Fruit fly (Drosophila melanogaster): ENCODE results near the gene CG13029.

Gene CG13029

dm6 chr3L:16836732-16837131 lies 23.7 kb upstream of the CG13029 start:
- TF ChIP-seq bab1 (GFP tag; optimal IDR thresholded peaks at IDR 0.05) (no peak), kay (GFP tag; ENCODE audit: borderline replicate concordance) (no peak), CG33017 (tag; optimal IDR thresholded peaks at IDR 0.05) (no peak), Clk (GFP tag; optimal IDR thresholded peaks at IDR 0.05) (no peak), cnc (optimal IDR thresholded peaks at IDR 0.05) (no peak), ovo (GFP tag; optimal IDR thresholded peaks at IDR 0.05) (no peak), CG1620 (GFP tag; optimal IDR thresholded peaks at IDR 0.05) (no peak), Mnt (GFP tag; optimal IDR thresholded peaks at IDR 0.05) (no peak), CG7101 (tag; optimal IDR thresholded peaks at IDR 0.05) (no peak)

- TF ChIP-seq cnc (optimal IDR thresholded peaks at IDR 0.05) (no peak), Mnt (GFP tag; optimal IDR thresholded peaks at IDR 0.05) (no peak)
Measured at dm6 chr3L:16840540-16840939, 19.9 kb upstream of the CG13029 start.

DNA sequence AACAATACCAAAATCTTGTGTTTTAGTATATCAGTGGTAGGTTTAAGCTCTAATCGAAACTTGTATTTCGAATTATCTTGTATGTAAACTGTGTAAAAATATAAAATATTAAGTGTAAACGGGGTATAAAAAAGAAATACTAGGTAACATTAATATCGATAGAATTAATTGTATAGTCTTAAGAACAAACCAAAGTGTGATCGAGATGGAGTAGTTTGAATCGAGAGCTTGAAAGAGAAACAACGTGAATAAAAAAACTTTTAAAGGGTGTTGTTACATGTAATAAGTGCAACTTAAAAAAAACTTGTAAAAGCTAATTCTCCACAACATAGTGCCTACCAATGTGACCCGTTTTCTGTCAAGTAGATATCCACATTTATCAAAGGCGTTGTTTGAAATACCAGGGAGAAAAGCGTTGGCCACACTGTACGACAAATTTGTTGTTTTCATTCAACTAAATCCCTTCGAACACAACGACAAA lies 18.3 kb upstream of the CG13029 start, which contains the start of gene TSG101:
TSS of gene TSG101 (plus strand) at position 208 of the 481 bp plus-strand sequence.
- TF ChIP-seq CG33017 (tag; optimal IDR thresholded peaks at IDR 0.05): peak; percentile 8
- no peak for TF ChIP-seq cic (GFP tag; optimal IDR thresholded peaks at IDR 0.05)

dm6 chr3L:16842952-16843351 lies 17.5 kb upstream of the CG13029 start:
- TF ChIP-seq tj (GFP tag; optimal IDR thresholded peaks at IDR 0.05) (no peak), Mnt (GFP tag; optimal IDR thresholded peaks at IDR 0.05) (peak; percentile 25), cic (GFP tag; optimal IDR thresholded peaks at IDR 0.05) (peak; percentile 95), bab1 (GFP tag; optimal IDR thresholded peaks at IDR 0.05) (no peak)

dm6 chr3L:16844920-16845573 lies 15.4 kb upstream of the CG13029 start, which contains the start of the genes kud and Zcchc7:
Gene kud (minus strand): TSS chr3L:16844991.
Gene Zcchc7 (plus strand): TSS chr3L:16845386.
- peak; percentile 34 for TF ChIP-seq cic (GFP tag; optimal IDR thresholded peaks at IDR 0.05)
- TF ChIP-seq CG7045 (GFP tag; optimal IDR thresholded peaks at IDR 0.05): peak; percentile 86
- no peak for TF ChIP-seq toe (GFP tag; optimal IDR thresholded peaks at IDR 0.05)
- TF ChIP-seq cnc (optimal IDR thresholded peaks at IDR 0.05): no peak
- peak; percentile 73 for TF ChIP-seq Clk (GFP tag; optimal IDR thresholded peaks at IDR 0.05)
- peak; percentile 57 for TF ChIP-seq pad (GFP tag; optimal IDR thresholded peaks at IDR 0.05)
- peak; percentile 84 for TF ChIP-seq CG11617 (GFP tag; optimal IDR thresholded peaks at IDR 0.05)
- peak; percentile 55 for TF ChIP-seq tj (GFP tag; optimal IDR thresholded peaks at IDR 0.05)
- peak; percentile 72 for TF ChIP-seq bab1 (GFP tag; optimal IDR thresholded peaks at IDR 0.05)
- peak; percentile 45 for TF ChIP-seq ovo (GFP tag; optimal IDR thresholded peaks at IDR 0.05)
- peak; percentile 82 for TF ChIP-seq CG7101 (tag; optimal IDR thresholded peaks at IDR 0.05)
- TF ChIP-seq Crg-1 (GFP tag; optimal IDR thresholded peaks at IDR 0.05): peak; percentile 67
- TF ChIP-seq kay (GFP tag; ENCODE audit: borderline replicate concordance): no peak
- peak; percentile 84 for TF ChIP-seq CG1620 (GFP tag; optimal IDR thresholded peaks at IDR 0.05)
- TF ChIP-seq Mnt (GFP tag; optimal IDR thresholded peaks at IDR 0.05): peak; percentile 78
- no peak for TF ChIP-seq CG5204 (GFP tag; optimal IDR thresholded peaks at IDR 0.05)
- peak; percentile 80 for TF ChIP-seq CG12768 (GFP tag; optimal IDR thresholded peaks at IDR 0.05)
- TF ChIP-seq Hr96 (GFP tag; optimal IDR thresholded peaks at IDR 0.05): peak; percentile 82
- TF ChIP-seq CG14711 (tag; optimal IDR thresholded peaks at IDR 0.05): peak; percentile 82
- peak; percentile 78 for TF ChIP-seq CG33017 (tag; optimal IDR thresholded peaks at IDR 0.05)

DNA sequence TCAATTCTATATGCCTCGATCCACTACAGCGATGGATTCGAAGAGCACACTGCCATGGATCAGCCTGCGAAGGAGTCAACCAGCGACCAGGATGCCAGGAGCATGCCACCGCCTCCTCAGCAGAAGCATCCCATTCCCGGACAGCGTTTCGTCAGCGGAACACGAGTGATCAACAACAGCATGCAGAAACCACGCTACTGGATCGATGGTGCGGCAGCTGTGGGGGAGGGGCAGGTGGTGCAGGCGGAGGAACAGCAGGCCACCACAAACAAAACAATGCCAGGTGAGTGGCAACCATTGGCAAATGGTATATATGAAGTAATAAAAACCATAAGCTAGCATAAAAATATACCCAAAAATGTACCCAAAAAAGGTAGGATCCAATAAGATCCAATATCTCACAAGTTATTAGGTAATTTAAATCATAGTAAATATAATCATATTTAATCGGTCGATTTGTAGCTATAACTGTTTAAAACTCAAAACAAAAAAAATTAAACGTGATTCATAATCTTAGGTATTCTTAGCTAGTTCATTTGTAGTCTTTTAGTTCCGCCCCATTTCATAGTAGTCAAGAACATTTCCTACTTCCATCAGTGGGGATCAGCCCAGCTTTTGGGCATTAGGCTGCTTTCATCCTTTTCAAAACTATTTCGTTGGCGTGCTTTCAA lies 14.7 kb upstream of the CG13029 start, which contains the start of gene CG32161:
TSS of gene CG32161 (plus strand) at position 621 of the 671 bp plus-strand sequence.
- TF ChIP-seq tj (GFP tag; optimal IDR thresholded peaks at IDR 0.05) (no peak), cnc (optimal IDR thresholded peaks at IDR 0.05) (no peak), Hr96 (GFP tag; optimal IDR thresholded peaks at IDR 0.05) (no peak), CG33017 (tag; optimal IDR thresholded peaks at IDR 0.05) (no peak), CG11617 (GFP tag; optimal IDR thresholded peaks at IDR 0.05) (no peak)

dm6 chr3L:16851566-16851965 lies 8.9 kb upstream of the CG13029 start:
- no peak for TF ChIP-seq CG5204 (GFP tag; optimal IDR thresholded peaks at IDR 0.05)
- no peak for TF ChIP-seq CG7045 (GFP tag; optimal IDR thresholded peaks at IDR 0.05)
- TF ChIP-seq CG12768 (GFP tag; optimal IDR thresholded peaks at IDR 0.05): no peak
- TF ChIP-seq toe (GFP tag; optimal IDR thresholded peaks at IDR 0.05): no peak
- TF ChIP-seq ovo (GFP tag; optimal IDR thresholded peaks at IDR 0.05): no peak
- no peak for TF ChIP-seq cic (GFP tag; optimal IDR thresholded peaks at IDR 0.05)
- TF ChIP-seq Clk (GFP tag; optimal IDR thresholded peaks at IDR 0.05): no peak
- no peak for TF ChIP-seq pad (GFP tag; optimal IDR thresholded peaks at IDR 0.05)
- TF ChIP-seq tj (GFP tag; optimal IDR thresholded peaks at IDR 0.05): no peak
- TF ChIP-seq CG7101 (tag; optimal IDR thresholded peaks at IDR 0.05): no peak
- no peak for TF ChIP-seq CG1620 (GFP tag; optimal IDR thresholded peaks at IDR 0.05)
- no peak for TF ChIP-seq bab1 (GFP tag; optimal IDR thresholded peaks at IDR 0.05)
- TF ChIP-seq Mnt (GFP tag; optimal IDR thresholded peaks at IDR 0.05): no peak
- TF ChIP-seq CG11617 (GFP tag; optimal IDR thresholded peaks at IDR 0.05): no peak
- no peak for TF ChIP-seq cnc (optimal IDR thresholded peaks at IDR 0.05)
- TF ChIP-seq kay (GFP tag; ENCODE audit: borderline replicate concordance): no peak
- no peak for TF ChIP-seq Crg-1 (GFP tag; optimal IDR thresholded peaks at IDR 0.05)
- no peak for TF ChIP-seq Hr96 (GFP tag; optimal IDR thresholded peaks at IDR 0.05)
- no peak for TF ChIP-seq CG14711 (tag; optimal IDR thresholded peaks at IDR 0.05)
